Fruit fly (Drosophila melanogaster): Measurements from ENCODE around the gene CG32147.

Gene CG32147

DNA sequence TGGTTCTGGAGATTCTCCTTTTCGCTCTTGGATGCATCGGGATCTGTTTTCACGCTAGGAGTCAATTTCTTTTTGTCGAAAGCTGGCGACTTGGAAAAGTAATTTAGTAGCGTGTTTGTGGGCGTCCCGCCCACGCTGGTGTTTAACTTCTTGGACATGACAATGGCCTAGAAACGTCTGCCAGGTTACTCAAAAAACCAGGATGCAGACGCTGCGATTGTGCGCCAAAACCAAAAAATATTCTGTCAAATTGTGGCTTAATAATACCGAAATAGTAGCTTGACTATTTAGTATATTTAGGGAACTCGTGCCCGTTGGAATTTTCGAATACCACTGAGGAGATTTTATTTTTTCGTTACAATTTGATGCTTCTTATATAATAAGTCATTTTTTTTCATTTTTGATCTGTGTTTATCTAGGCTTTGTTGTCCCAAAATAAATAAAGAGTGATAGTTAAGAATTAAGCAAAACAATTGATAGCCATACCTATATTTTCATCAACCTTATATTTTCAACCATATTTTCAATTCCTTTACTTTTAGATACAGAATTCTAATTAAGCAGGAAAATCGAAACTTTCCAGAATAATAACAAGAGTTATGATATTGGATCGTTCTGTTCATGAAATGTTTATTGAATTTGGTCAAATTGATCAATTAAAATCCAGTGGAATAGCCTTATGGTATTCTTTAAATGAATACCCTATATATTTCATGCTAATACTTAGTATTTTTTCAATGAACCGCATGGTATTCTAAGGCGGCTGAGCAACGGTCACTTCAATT, 14.7 kb upstream of the CG32147 start, which contains the start of the genes Msh6 and Prp31:
Gene Msh6, minus strand, starts transcription at position 233 of the 785 bp plus-strand sequence.
Gene Prp31, plus strand, starts transcription at position 771 of the 785 bp plus-strand sequence.
- TF ChIP-seq EcR (GFP tag; optimal IDR thresholded peaks at IDR 0.05), result no peak
- no peak; the same call in 1 of the 2 replicates for TF ChIP-seq Ets98B (GFP tag; IDR thresholded peaks at IDR 0.05)
- TF ChIP-seq Pif1B (GFP tag; optimal IDR thresholded peaks at IDR 0.05), result no peak
- TF ChIP-seq CG12605 (GFP tag; IDR thresholded peaks at IDR 0.05), result no peak
- no peak for TF ChIP-seq gl (tag; optimal IDR thresholded peaks at IDR 0.05)
- TF ChIP-seq fd96Ca (GFP tag; IDR thresholded peaks at IDR 0.05), result no peak
- TF ChIP-seq Pif1A (GFP tag; optimal IDR thresholded peaks at IDR 0.05), result no peak
- peak; percentile 76 for TF ChIP-seq CG8159 (tag; optimal IDR thresholded peaks at IDR 0.05)
- peak; percentile 65 for TF ChIP-seq CG17806 (tag; optimal IDR thresholded peaks at IDR 0.05)
- TF ChIP-seq rn (GFP tag; IDR thresholded peaks at IDR 0.05), result no peak
- no peak for TF ChIP-seq CG32121 (GFP tag; IDR thresholded peaks at IDR 0.05)
- no peak for TF ChIP-seq D1 (tag; optimal IDR thresholded peaks at IDR 0.05)
- peak; percentile 44 for TF ChIP-seq Snoo (tag; optimal IDR thresholded peaks at IDR 0.05)
- no peak for TF ChIP-seq CG14655 (GFP tag; optimal IDR thresholded peaks at IDR 0.05)
- TF ChIP-seq CG9948 (tag; optimal IDR thresholded peaks at IDR 0.05), result peak; percentile 75
- TF ChIP-seq CG4496 (GFP tag; IDR thresholded peaks at IDR 0.05), result peak; percentile 53; the same call in 2 of the 3 replicates
- TF ChIP-seq CG34367 (tag; optimal IDR thresholded peaks at IDR 0.05), result peak; percentile 66
- TF ChIP-seq CG13204 (GFP tag; optimal IDR thresholded peaks at IDR 0.05), result no peak
- TF ChIP-seq CG15710 (tag; optimal IDR thresholded peaks at IDR 0.05), result peak; percentile 75
- TF ChIP-seq CG10348 (GFP tag; IDR thresholded peaks at IDR 0.05), result 0 out of 2 replicates have a peak, but pooled peaks have one; percentile 23
- peak; percentile 62 for TF ChIP-seq CG8301 (tag; optimal IDR thresholded peaks at IDR 0.05)

DNA sequence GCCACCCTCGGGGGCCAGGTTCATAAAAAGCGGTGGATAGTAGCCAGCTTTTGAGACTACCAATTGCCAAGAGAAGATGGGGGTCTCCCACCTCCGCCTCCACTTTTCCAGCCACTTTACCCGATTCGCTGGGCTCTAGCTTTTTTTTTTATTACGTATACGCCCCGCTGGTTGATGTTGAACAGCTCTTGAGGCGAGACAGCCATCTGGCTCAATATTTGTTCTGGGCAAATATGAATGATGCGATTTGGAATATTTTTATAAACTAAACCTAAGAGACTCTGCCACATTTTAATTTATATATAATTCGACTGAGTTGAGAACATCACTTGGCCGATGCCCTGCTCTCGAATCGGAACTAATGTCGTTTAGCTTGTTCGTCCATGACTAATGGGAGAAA, 6.2 kb upstream of the CG32147 start:
- no peak for TF ChIP-seq CG32121 (GFP tag; IDR thresholded peaks at IDR 0.05)
- TF ChIP-seq Pif1B (GFP tag; optimal IDR thresholded peaks at IDR 0.05), result no peak
- TF ChIP-seq CG13204 (GFP tag; optimal IDR thresholded peaks at IDR 0.05), result no peak

DNA sequence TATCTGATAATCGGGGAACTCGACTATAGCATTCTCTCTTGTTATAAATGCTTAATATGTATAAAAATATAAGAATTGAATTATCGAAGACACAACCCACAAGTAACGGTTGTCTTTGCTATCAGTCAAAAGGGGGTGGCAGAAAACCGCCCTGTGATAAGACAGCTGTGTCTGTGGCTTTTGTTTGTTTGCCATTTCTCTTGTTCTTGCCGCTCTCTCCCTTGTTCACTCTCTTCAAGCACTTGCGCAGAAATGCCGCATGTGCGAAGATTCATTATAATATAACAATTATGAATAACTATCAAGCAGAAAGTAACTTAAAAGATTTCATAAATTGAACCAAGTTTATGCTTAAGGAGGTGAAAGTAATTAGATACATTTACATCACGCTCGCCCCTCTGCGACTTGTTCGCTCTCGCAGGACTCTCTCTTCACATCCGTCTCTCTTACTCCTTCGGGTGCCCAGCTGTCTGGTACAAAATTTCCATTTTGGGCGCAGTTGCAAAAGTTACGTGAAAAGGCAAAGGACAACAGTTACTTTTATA, 2.9 kb upstream of the CG32147 start, which contains the start of gene FucTA:
Gene FucTA, plus strand, starts transcription at position 495 of the 545 bp plus-strand sequence.
- no peak for TF ChIP-seq Pif1A (GFP tag; optimal IDR thresholded peaks at IDR 0.05)
- TF ChIP-seq gl (tag; optimal IDR thresholded peaks at IDR 0.05), result no peak
- no peak for TF ChIP-seq CG12605 (GFP tag; IDR thresholded peaks at IDR 0.05)
- no peak for TF ChIP-seq CG13204 (GFP tag; optimal IDR thresholded peaks at IDR 0.05)
- TF ChIP-seq CG8301 (tag; optimal IDR thresholded peaks at IDR 0.05), result no peak
- no peak for TF ChIP-seq rn (GFP tag; IDR thresholded peaks at IDR 0.05)
- TF ChIP-seq Pif1B (GFP tag; optimal IDR thresholded peaks at IDR 0.05), result no peak
- TF ChIP-seq CG8159 (tag; optimal IDR thresholded peaks at IDR 0.05), result no peak
- no peak for TF ChIP-seq D1 (tag; optimal IDR thresholded peaks at IDR 0.05)
- no peak for TF ChIP-seq CG15710 (tag; optimal IDR thresholded peaks at IDR 0.05)
- TF ChIP-seq Snoo (tag; optimal IDR thresholded peaks at IDR 0.05), result no peak
- TF ChIP-seq fd96Ca (GFP tag; IDR thresholded peaks at IDR 0.05), result no peak
- TF ChIP-seq CG10348 (GFP tag; IDR thresholded peaks at IDR 0.05), result no peak
- no peak for TF ChIP-seq CG32121 (GFP tag; IDR thresholded peaks at IDR 0.05)
- TF ChIP-seq CG34367 (tag; optimal IDR thresholded peaks at IDR 0.05), result no peak
- no peak for TF ChIP-seq CG17806 (tag; optimal IDR thresholded peaks at IDR 0.05)
- TF ChIP-seq CG9948 (tag; optimal IDR thresholded peaks at IDR 0.05), result no peak
- no peak for TF ChIP-seq CG14655 (GFP tag; optimal IDR thresholded peaks at IDR 0.05)
- TF ChIP-seq Ets98B (GFP tag; IDR thresholded peaks at IDR 0.05), result no peak
- no peak for TF ChIP-seq EcR (GFP tag; optimal IDR thresholded peaks at IDR 0.05)

DNA sequence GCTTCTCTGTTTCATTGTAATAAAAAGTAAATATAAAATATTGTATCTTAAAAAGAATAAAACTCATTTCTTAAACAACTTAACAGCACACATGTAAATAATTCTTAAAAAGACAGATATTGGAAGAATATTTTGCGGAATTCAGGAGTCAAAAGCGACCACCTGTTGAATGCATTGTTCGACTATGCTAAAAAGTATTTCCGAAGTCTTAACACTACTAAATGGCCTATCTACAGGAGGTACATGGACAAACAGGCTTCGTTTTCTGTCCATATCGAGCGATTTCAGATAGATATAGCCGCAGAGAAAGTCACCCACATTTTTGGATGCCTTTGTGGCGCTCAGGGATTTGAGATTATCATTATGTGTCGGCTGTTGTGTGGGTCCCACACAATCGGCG, 751 bp downstream of the CG32147 start:
- TF ChIP-seq CG17806 (tag; optimal IDR thresholded peaks at IDR 0.05), result no peak
- no peak for TF ChIP-seq EcR (GFP tag; optimal IDR thresholded peaks at IDR 0.05)
- no peak for TF ChIP-seq CG10348 (GFP tag; IDR thresholded peaks at IDR 0.05)
- no peak for TF ChIP-seq CG4496 (GFP tag; IDR thresholded peaks at IDR 0.05)
- no peak for TF ChIP-seq CG8159 (tag; optimal IDR thresholded peaks at IDR 0.05)
- no peak for TF ChIP-seq Ets98B (GFP tag; IDR thresholded peaks at IDR 0.05)
- no peak for TF ChIP-seq CG34367 (tag; optimal IDR thresholded peaks at IDR 0.05)
- TF ChIP-seq Pif1B (GFP tag; optimal IDR thresholded peaks at IDR 0.05), result no peak
- TF ChIP-seq gl (tag; optimal IDR thresholded peaks at IDR 0.05), result no peak
- TF ChIP-seq D1 (tag; optimal IDR thresholded peaks at IDR 0.05), result no peak
- TF ChIP-seq CG9948 (tag; optimal IDR thresholded peaks at IDR 0.05), result no peak

DNA sequence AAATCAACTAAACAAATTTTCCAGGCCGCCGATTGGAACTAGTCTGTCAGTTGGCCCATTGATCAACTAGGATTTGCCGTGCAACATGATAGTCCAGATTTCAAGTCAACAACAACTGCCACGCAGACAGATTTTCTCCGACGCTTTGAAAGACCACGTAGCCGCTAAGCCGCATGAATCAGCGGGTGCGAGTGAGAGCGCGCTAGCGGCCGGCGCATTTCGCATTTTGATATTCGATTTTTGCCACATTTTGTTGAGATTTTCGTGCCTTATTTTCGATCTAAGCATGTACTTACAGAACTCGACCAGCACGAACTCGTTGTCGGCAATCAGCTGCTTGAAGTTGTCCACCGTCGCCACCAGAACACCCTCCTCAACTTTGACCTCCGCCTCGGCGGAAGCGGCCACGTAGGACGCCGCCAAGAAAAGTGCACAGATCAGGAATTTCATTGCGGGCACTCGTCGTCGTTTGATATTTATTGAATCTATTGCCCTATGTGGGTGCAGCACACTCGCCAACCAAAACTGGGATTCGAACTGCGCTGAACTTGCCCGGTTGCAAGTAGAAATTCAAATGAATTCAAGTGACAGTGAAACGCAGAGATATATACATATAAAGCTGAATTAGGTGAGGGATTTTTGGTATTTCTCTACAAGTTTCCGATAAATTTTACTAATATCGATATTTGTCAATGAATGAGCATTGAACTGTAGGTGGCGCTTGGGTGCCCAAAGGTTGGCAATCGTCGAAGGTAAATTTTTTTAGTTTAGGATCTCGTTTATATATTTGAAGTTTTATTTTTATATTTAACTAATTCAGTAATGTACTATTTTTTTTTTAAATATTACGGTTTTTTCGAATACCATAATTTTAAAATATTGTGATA, 1.6 kb downstream of the CG32147 start, which contains the start of gene Pdi:
Gene Pdi, minus strand, starts transcription at position 837 of the 887 bp plus-strand sequence.
- TF ChIP-seq CG32121 (GFP tag; IDR thresholded peaks at IDR 0.05) (no peak), Snoo (tag; optimal IDR thresholded peaks at IDR 0.05) (peak; percentile 36), Pif1B (GFP tag; optimal IDR thresholded peaks at IDR 0.05) (peak; percentile 33), Ets98B (GFP tag; IDR thresholded peaks at IDR 0.05) (peak; percentile 38; the same call in 1 of the 2 replicates), D1 (tag; optimal IDR thresholded peaks at IDR 0.05) (no peak), CG4496 (GFP tag; IDR thresholded peaks at IDR 0.05) (0 out of 3 replicates have a peak, but pooled peaks have one; percentile 39)
